Worm (Caenorhabditis elegans): ENCODE data around the gene Y82E9BR.6.

ce11 chrIII:1418709-1419108 is 37.7 kb downstream of the Y82E9BR.6 start:
- TF ChIP-seq ceh-82 (tag; optimal IDR thresholded peaks at IDR 0.05): no peak
- TF ChIP-seq F49E8.2 (tag; optimal IDR thresholded peaks at IDR 0.05; ENCODE audit: borderline replicate concordance): peak; percentile 34
- peak; percentile 58 for TF ChIP-seq unc-130 (GFP tag; optimal IDR thresholded peaks at IDR 0.05)
- TF ChIP-seq pqm-1 (tag; optimal IDR thresholded peaks at IDR 0.05): peak; percentile 14
- peak; percentile 12 for TF ChIP-seq lin-15B (tag; optimal IDR thresholded peaks at IDR 0.05)
- peak; percentile 54 for TF ChIP-seq jun-1 (tag; optimal IDR thresholded peaks at IDR 0.05)
- peak; percentile 82 for TF ChIP-seq dmd-6 (GFP tag; IDR thresholded peaks at IDR 0.05)
- peak; percentile 87 for TF ChIP-seq nhr-77 (tag; optimal IDR thresholded peaks at IDR 0.05)
- peak; percentile 83 for TF ChIP-seq hlh-30 (tag; optimal IDR thresholded peaks at IDR 0.05; ENCODE audit: insufficient read depth)
- peak; percentile 79 for TF ChIP-seq duxl-1 (tag; optimal IDR thresholded peaks at IDR 0.05; ENCODE audit: poor library complexity)
- peak; percentile 7 for TF ChIP-seq snpc-4 (tag; optimal IDR thresholded peaks at IDR 0.05)
- peak; percentile 95 for TF ChIP-seq ama-1 (optimal IDR thresholded peaks at IDR 0.05)
